Fruit fly (Drosophila melanogaster): ENCODE measurements around the gene CG17321.

- TF ChIP-seq salr (GFP tag; optimal IDR thresholded peaks at IDR 0.05) (no peak), Eip93F (GFP tag; optimal IDR thresholded peaks at IDR 0.05) (no peak), Lpt (GFP tag; optimal IDR thresholded peaks at IDR 0.05) (no peak), dsx (GFP tag; optimal IDR thresholded peaks at IDR 0.05; ENCODE audit: poor library complexity, severe bottlenecking) (no peak), CG6276 (GFP tag; optimal IDR thresholded peaks at IDR 0.05) (no peak), fd85E (GFP tag; optimal IDR thresholded peaks at IDR 0.05) (no peak), CG3919 (GFP tag; optimal IDR thresholded peaks at IDR 0.05) (no peak), Sox15 (GFP tag; optimal IDR thresholded peaks at IDR 0.05) (no peak), lz (GFP tag; optimal IDR thresholded peaks at IDR 0.05) (no peak)
Observed at dm6 chr2L:18896371-18896770, 51.4 kb downstream of the CG17321 start.

All from whole organism, prepupa.